Fruit fly (Drosophila melanogaster) whole organism, prepupa: Measurements from ENCODE around the gene tbc.

ENCODE experiments used
- Blimp-1 ChIP-seq: fragments of 200-800 bp; sonication (Bioruptor generic); optimal IDR thresholded peaks from 3 replicates; lab custom pipeline; 2017; ENCODE audit warnings: missing biosample characterization, missing genetic modification characterization, mild to moderate bottlenecking, moderate library complexity, missing genetic modification reagents
- CG10631 ChIP-seq: fragments of 200-800 bp; sonication (Bioruptor generic); optimal IDR thresholded peaks from 2 replicates; lab custom pipeline; 2016; ENCODE audit warnings: missing biosample characterization, missing genetic modification characterization
- CG10669 ChIP-seq: fragments of 200-800 bp; sonication (Bioruptor generic); optimal IDR thresholded peaks from 3 replicates; lab custom pipeline; 2018; ENCODE audit warnings: missing biosample characterization, mild to moderate bottlenecking, missing genetic modification characterization, moderate library complexity
- CG11294 ChIP-seq: fragments of 200-800 bp; sonication (Bioruptor generic); IDR thresholded peaks from 2 replicates; pipeline ENCODE4 v1.3.6; 2022; ENCODE audit warnings: missing biosample characterization, missing genetic modification characterization
- CG11762 ChIP-seq: fragments of 200-800 bp; sonication (Bioruptor generic); optimal IDR thresholded peaks from 3 replicates; lab custom pipeline; 2016; ENCODE audit warnings: missing biosample characterization, missing genetic modification characterization; ENCODE audit not compliant: insufficient read depth
- CG1621 ChIP-seq: fragments of 200-800 bp; sonication (Bioruptor generic); optimal IDR thresholded peaks from 3 replicates; lab custom pipeline; 2018; ENCODE audit warnings: missing biosample characterization, mild to moderate bottlenecking, missing genetic modification characterization
- CG16779 ChIP-seq: fragments of 200-800 bp; sonication (Bioruptor generic); optimal IDR thresholded peaks from 3 replicates; lab custom pipeline; 2017; ENCODE audit warnings: missing biosample characterization, mild to moderate bottlenecking, missing genetic modification characterization
- CG31627 ChIP-seq: fragments of 200-800 bp; sonication (Bioruptor generic); optimal IDR thresholded peaks from 3 replicates; lab custom pipeline; 2016; ENCODE audit warnings: missing biosample characterization, missing genetic modification characterization
- CG32006 ChIP-seq: fragments of 200-800 bp; sonication (Bioruptor generic); optimal IDR thresholded peaks from 3 replicates; lab custom pipeline; 2017; ENCODE audit warnings: missing biosample characterization, mild to moderate bottlenecking, missing genetic modification characterization
- CG3919 ChIP-seq: fragments of 200-800 bp; sonication (Bioruptor generic); optimal IDR thresholded peaks from 3 replicates; lab custom pipeline; 2016; ENCODE audit warnings: missing biosample characterization, missing genetic modification characterization
- CG6163 ChIP-seq: fragments of 200-800 bp; sonication (Bioruptor generic); IDR thresholded peaks from 3 replicates; pipeline ENCODE4 v1.3.6; 2022; ENCODE audit warnings: missing biosample characterization, missing genetic modification characterization
- CG6276 ChIP-seq: fragments of 200-800 bp; sonication (Bioruptor generic); optimal IDR thresholded peaks from 2 replicates; lab custom pipeline; 2017; ENCODE audit warnings: missing biosample characterization, mild to moderate bottlenecking, missing genetic modification characterization
- CG6792 ChIP-seq: fragments of 200-800 bp; sonication (Bioruptor generic); optimal IDR thresholded peaks from 3 replicates; lab custom pipeline; 2016; ENCODE audit warnings: missing biosample characterization, missing genetic modification characterization
- CG6808 ChIP-seq: fragments of 200-800 bp; sonication (Bioruptor generic); optimal IDR thresholded peaks from 3 replicates; lab custom pipeline; 2017; ENCODE audit warnings: missing biosample characterization, missing genetic modification characterization, mild to moderate bottlenecking, moderate library complexity, missing genetic modification reagents
- CG6854 ChIP-seq: fragments of 200-800 bp; sonication (Bioruptor generic); optimal IDR thresholded peaks from 2 replicates; lab custom pipeline; 2017; ENCODE audit warnings: missing biosample characterization, mild to moderate bottlenecking, missing genetic modification characterization
- CG7368 ChIP-seq: fragments of 200-800 bp; sonication (Bioruptor generic); optimal IDR thresholded peaks from 3 replicates; lab custom pipeline; 2016; ENCODE audit warnings: missing biosample characterization, missing genetic modification characterization
- CG8119 ChIP-seq: fragments of 200-800 bp; sonication (Bioruptor generic); IDR thresholded peaks from 3 replicates; pipeline ENCODE4 v1.3.6; 2022; ENCODE audit warnings: missing biosample characterization, missing genetic modification characterization
- CG8319 ChIP-seq: fragments of 200-800 bp; sonication (Bioruptor generic); optimal IDR thresholded peaks from 3 replicates; lab custom pipeline; 2016; ENCODE audit warnings: missing biosample characterization, missing genetic modification characterization
- CG9139 ChIP-seq: fragments of 200-800 bp; sonication (Bioruptor generic); optimal IDR thresholded peaks from 3 replicates; lab custom pipeline; 2017; ENCODE audit warnings: missing biosample characterization, mild to moderate bottlenecking, missing genetic modification characterization
- Eip78C ChIP-seq: fragments of 200-800 bp; sonication (Bioruptor generic); peaks from one replicate; lab custom pipeline; 2016; ENCODE audit warnings: missing biosample characterization, missing genetic modification characterization
- Eip93F ChIP-seq: fragments of 200-800 bp; sonication (Bioruptor generic); optimal IDR thresholded peaks from 2 replicates; lab custom pipeline; 2016; ENCODE audit warnings: missing biosample characterization, mild to moderate bottlenecking, missing genetic modification characterization
- Ets21C ChIP-seq: fragments of 200-800 bp; sonication (Bioruptor generic); optimal IDR thresholded peaks from 3 replicates; lab custom pipeline; 2016; ENCODE audit warnings: missing biosample characterization, missing genetic modification characterization
- Ets96B ChIP-seq: fragments of 200-800 bp; optimal IDR thresholded peaks from 2 replicates; lab custom pipeline; 2019; ENCODE audit warnings: missing biosample characterization, mild to moderate bottlenecking, missing genetic modification characterization, moderate library complexity
- Hr38 ChIP-seq: sonication (Bioruptor generic); optimal IDR thresholded peaks from 2 replicates; lab custom pipeline; 2016; ENCODE audit warnings: missing biosample characterization, missing genetic modification characterization
- Hr39 ChIP-seq: fragments of 200-800 bp; sonication (Bioruptor generic); optimal IDR thresholded peaks from 2 replicates; lab custom pipeline; 2016; ENCODE audit warnings: missing biosample characterization, missing genetic modification characterization
- Hr4 ChIP-seq: fragments of 200-800 bp; sonication (Bioruptor generic); optimal IDR thresholded peaks from 3 replicates; lab custom pipeline; 2016; ENCODE audit warnings: missing biosample characterization, missing genetic modification characterization
- Lpt ChIP-seq: fragments of 200-800 bp; sonication (Bioruptor generic); optimal IDR thresholded peaks from 3 replicates; lab custom pipeline; 2016; ENCODE audit warnings: missing biosample characterization, missing genetic modification characterization
- Met ChIP-seq: fragments of 200-800 bp; sonication (Bioruptor generic); optimal IDR thresholded peaks from 3 replicates; lab custom pipeline; 2016; ENCODE audit warnings: missing biosample characterization, missing genetic modification characterization
- OdsH ChIP-seq: fragments of 200-800 bp; sonication (Bioruptor generic); optimal IDR thresholded peaks from 3 replicates; lab custom pipeline; 2016; ENCODE audit warnings: missing biosample characterization, missing genetic modification characterization
- Sox102F ChIP-seq: fragments of 200-800 bp; sonication (Bioruptor generic); optimal IDR thresholded peaks from 2 replicates; lab custom pipeline; 2016; ENCODE audit warnings: missing biosample characterization, mild to moderate bottlenecking, missing genetic modification characterization
- Sox14 ChIP-seq: fragments of 200-800 bp; sonication (Bioruptor generic); optimal IDR thresholded peaks from 3 replicates; lab custom pipeline; 2016; ENCODE audit warnings: missing biosample characterization, missing genetic modification characterization
- achi ChIP-seq: fragments of 200-800 bp; sonication (Bioruptor generic); optimal IDR thresholded peaks from 3 replicates; lab custom pipeline; 2016; ENCODE audit warnings: missing biosample characterization, missing genetic modification characterization
- acj6 ChIP-seq: fragments of 200-800 bp; sonication (Bioruptor generic); optimal IDR thresholded peaks from 3 replicates; lab custom pipeline; 2016; ENCODE audit warnings: missing biosample characterization, missing genetic modification characterization
- cyc ChIP-seq: fragments of 200-800 bp; sonication (Bioruptor generic); optimal IDR thresholded peaks from 3 replicates; lab custom pipeline; 2016; ENCODE audit warnings: missing biosample characterization, missing genetic modification characterization
- dac ChIP-seq: fragments of 200-800 bp; sonication (Bioruptor generic); optimal IDR thresholded peaks from 2 replicates; lab custom pipeline; 2017; ENCODE audit warnings: missing biosample characterization, mild to moderate bottlenecking, missing genetic modification characterization
- dsx ChIP-seq: fragments of 200-800 bp; optimal IDR thresholded peaks from 3 replicates; lab custom pipeline; 2019; ENCODE audit warnings: missing biosample characterization, mild to moderate bottlenecking, missing genetic modification characterization, moderate library complexity; ENCODE audit not compliant: poor library complexity, severe bottlenecking
- eg ChIP-seq: fragments of 200-800 bp; sonication (Bioruptor generic); IDR thresholded peaks from 3 replicates; pipeline ENCODE4 v1.3.6; 2022; ENCODE audit warnings: missing biosample characterization, missing genetic modification characterization
- esn ChIP-seq: fragments of 200-800 bp; sonication (Bioruptor generic); optimal IDR thresholded peaks from 2 replicates; lab custom pipeline; 2016; ENCODE audit warnings: missing biosample characterization, mild to moderate bottlenecking, missing genetic modification characterization, moderate library complexity
- fd59A ChIP-seq: fragments of 200-800 bp; sonication (Bioruptor generic); optimal IDR thresholded peaks from 2 replicates; lab custom pipeline; 2017; ENCODE audit warnings: missing biosample characterization, mild to moderate bottlenecking, missing genetic modification characterization, missing genetic modification reagents
- fd85E ChIP-seq: fragments of 200-800 bp; sonication (Bioruptor generic); optimal IDR thresholded peaks from 3 replicates; lab custom pipeline; 2016; ENCODE audit warnings: missing biosample characterization, missing genetic modification characterization
- lz ChIP-seq: fragments of 200-800 bp; sonication (Bioruptor generic); optimal IDR thresholded peaks from 3 replicates; lab custom pipeline; 2016; ENCODE audit warnings: missing biosample characterization, missing genetic modification characterization
- net ChIP-seq: fragments of 200-800 bp; sonication (Bioruptor generic); optimal IDR thresholded peaks from 3 replicates; lab custom pipeline; 2016; ENCODE audit warnings: missing biosample characterization, missing genetic modification characterization
- salr ChIP-seq, 2 experiments: fragments of 200-800 bp; sonication (Bioruptor generic); optimal IDR thresholded peaks; 3 replicates each; lab custom pipeline; 2016 to 2018; ENCODE audit warnings: missing biosample characterization in 2 of 2, missing genetic modification characterization in 2 of 2, mild to moderate bottlenecking in 1 of 2
- spab ChIP-seq: fragments of 200-800 bp; sonication (Bioruptor generic); optimal IDR thresholded peaks from 2 replicates; lab custom pipeline; 2017; ENCODE audit warnings: missing biosample characterization, mild to moderate bottlenecking, missing genetic modification characterization, missing genetic modification reagents
- ss ChIP-seq, 2 experiments: fragments of 200-800 bp; sonication (Bioruptor generic); optimal IDR thresholded peaks; 2 replicates in 1 of 2; 3 replicates in 1 of 2; lab custom pipeline; 2017 to 2018; ENCODE audit warnings: mild to moderate bottlenecking in 2 of 2, missing biosample characterization in 2 of 2, missing genetic modification characterization in 2 of 2, moderate library complexity in 1 of 2
- topi ChIP-seq: fragments of 200-800 bp; sonication (Bioruptor generic); optimal IDR thresholded peaks from 3 replicates; lab custom pipeline; 2016; ENCODE audit warnings: missing biosample characterization, missing genetic modification characterization
- vri ChIP-seq: fragments of 200-800 bp; sonication (Bioruptor generic); optimal IDR thresholded peaks from 3 replicates; lab custom pipeline; 2016; ENCODE audit warnings: missing biosample characterization, mild to moderate bottlenecking, missing genetic modification characterization

The tbc gene

dm6 chrX:20470701-20471100, 21.6 kb downstream of the tbc start:
- TF ChIP-seq CG6854 (GFP tag; lab: Kevin White, UChicago) (no peak), Ets96B (tag; lab: Kevin White, UChicago) (no peak), CG31627 (GFP tag; lab: Kevin White, UChicago) (no peak), CG16779 (tag; lab: Kevin White, UChicago) (no peak), CG8319 (GFP tag; lab: Kevin White, UChicago) (no peak)

dm6 chrX:20478674-20479073, 29.5 kb downstream of the tbc start:
- no peak for TF ChIP-seq topi (GFP tag; lab: Kevin White, UChicago)
- no peak for TF ChIP-seq vri (GFP tag; lab: Kevin White, UChicago)
- no peak for TF ChIP-seq Ets96B (tag; lab: Kevin White, UChicago)
- TF ChIP-seq Sox102F (GFP tag; lab: Kevin White, UChicago): no peak
- no peak for TF ChIP-seq Eip93F (GFP tag; lab: Kevin White, UChicago)

dm6 chrX:20480382-20480781, 31.3 kb downstream of the tbc start:
- peak; percentile 79 for TF ChIP-seq esn (GFP tag; lab: Kevin White, UChicago)
- peak; percentile 69; the same call in 2 of the 3 replicates for TF ChIP-seq eg (GFP tag; lab: Robert Waterston, UW)
- no peak for TF ChIP-seq Hr38
- peak; percentile 75 for TF ChIP-seq cyc (GFP tag; lab: Kevin White, UChicago)
- TF ChIP-seq CG6808: no peak
- TF ChIP-seq CG3919 (GFP tag; lab: Kevin White, UChicago): no peak
- TF ChIP-seq CG7368: peak; percentile 67
- TF ChIP-seq net (GFP tag; lab: Kevin White, UChicago): peak; percentile 84
- TF ChIP-seq Ets21C (GFP tag; lab: Kevin White, UChicago): peak; percentile 72
- TF ChIP-seq CG1621 (tag; lab: Kevin White, UChicago): no peak
- peak; percentile 82 for TF ChIP-seq CG32006 (GFP tag; lab: Kevin White, UChicago)
- TF ChIP-seq CG10669: no peak
- peak; percentile 71 for TF ChIP-seq dac
- TF ChIP-seq Hr39: peak; percentile 83
- TF ChIP-seq CG9139 (GFP tag; lab: Kevin White, UChicago): no peak
- no peak for TF ChIP-seq Eip93F (GFP tag; lab: Kevin White, UChicago)
- no peak for TF ChIP-seq ss (GFP tag; optimal IDR thresholded peaks at IDR 0.05; lab: Kevin White, UChicago)
- peak; percentile 87 for TF ChIP-seq CG6163 (GFP tag; lab: Robert Waterston, UW)
- TF ChIP-seq CG6792 (GFP tag; lab: Kevin White, UChicago): peak; percentile 76
- peak; percentile 77 for TF ChIP-seq CG10631
- peak; percentile 74 for TF ChIP-seq Lpt (GFP tag; lab: Kevin White, UChicago)
- peak; percentile 84 for TF ChIP-seq Sox102F (GFP tag; lab: Kevin White, UChicago)
- peak; percentile 59 for TF ChIP-seq CG11762 (GFP tag; lab: Kevin White, UChicago)
- TF ChIP-seq Met: peak; percentile 80
- peak; percentile 82 for TF ChIP-seq acj6 (GFP tag; lab: Kevin White, UChicago)
- TF ChIP-seq Hr4 (GFP tag; lab: Kevin White, UChicago): peak; percentile 84
- TF ChIP-seq Ets96B (tag; lab: Kevin White, UChicago): no peak
- peak; percentile 84 for TF ChIP-seq Sox14
- TF ChIP-seq fd59A (GFP tag; lab: Kevin White, UChicago): peak; percentile 19
- no peak for TF ChIP-seq CG6276 (GFP tag; lab: Kevin White, UChicago)
- peak; percentile 80 for TF ChIP-seq lz (GFP tag; lab: Kevin White, UChicago)
- 0 out of 2 replicates have a peak, but pooled peaks have one; percentile 49 for TF ChIP-seq CG11294 (GFP tag; lab: Robert Waterston, UW)
- TF ChIP-seq CG8119 (GFP tag; lab: Robert Waterston, UW): peak; percentile 79
- peak; percentile 83 for TF ChIP-seq achi
- no peak for TF ChIP-seq CG6854 (GFP tag; lab: Kevin White, UChicago)
- TF ChIP-seq fd85E: peak; percentile 1
- TF ChIP-seq dsx: no peak
- peak; percentile 33 for TF ChIP-seq spab
- no peak for TF ChIP-seq Blimp-1 (GFP tag; lab: Kevin White, UChicago)
- TF ChIP-seq salr (GFP tag; optimal IDR thresholded peaks at IDR 0.05; lab: Kevin White, UChicago): peak in 1 of 2 experiments; percentile 41
- TF ChIP-seq OdsH: peak; percentile 80
- peak; percentile 79 for TF ChIP-seq CG31627 (GFP tag; lab: Kevin White, UChicago)
- peak; percentile 87 for TF ChIP-seq Eip78C (GFP tag; lab: Kevin White, UChicago)
